Fruit fly (Drosophila melanogaster) whole organism, prepupa: ENCODE measurements around the gene Eip75B.

Experiments
- CG10631 ChIP-seq: fragments of 200-800 bp; sonication (Bioruptor generic); optimal IDR thresholded peaks from 2 replicates; lab custom pipeline; 2016; ENCODE audit warnings: missing biosample characterization, missing genetic modification characterization
- CG10669 ChIP-seq: fragments of 200-800 bp; sonication (Bioruptor generic); optimal IDR thresholded peaks from 3 replicates; lab custom pipeline; 2018; ENCODE audit warnings: missing biosample characterization, mild to moderate bottlenecking, missing genetic modification characterization, moderate library complexity
- CG11294 ChIP-seq: fragments of 200-800 bp; sonication (Bioruptor generic); IDR thresholded peaks from 2 replicates; pipeline ENCODE4 v1.3.6; 2022; ENCODE audit warnings: missing biosample characterization, missing genetic modification characterization
- CG15336 ChIP-seq: fragments of 200-800 bp; sonication (Bioruptor generic); IDR thresholded peaks from 2 replicates; pipeline ENCODE4 v1.3.6; 2022; ENCODE audit warnings: missing biosample characterization, missing genetic modification characterization
- CG1621 ChIP-seq: fragments of 200-800 bp; sonication (Bioruptor generic); optimal IDR thresholded peaks from 3 replicates; lab custom pipeline; 2018; ENCODE audit warnings: missing biosample characterization, mild to moderate bottlenecking, missing genetic modification characterization
- CG3032 ChIP-seq: fragments of 200-800 bp; optimal IDR thresholded peaks from 2 replicates; lab custom pipeline; 2019; ENCODE audit warnings: missing biosample characterization, mild to moderate bottlenecking, missing genetic modification characterization, moderate library complexity
- CG31627 ChIP-seq: fragments of 200-800 bp; sonication (Bioruptor generic); optimal IDR thresholded peaks from 3 replicates; lab custom pipeline; 2016; ENCODE audit warnings: missing biosample characterization, missing genetic modification characterization
- CG4318 ChIP-seq: fragments of 200-800 bp; sonication (Bioruptor generic); optimal IDR thresholded peaks from 3 replicates; lab custom pipeline; 2017; ENCODE audit warnings: missing biosample characterization, mild to moderate bottlenecking, missing genetic modification characterization
- CG6808 ChIP-seq: fragments of 200-800 bp; sonication (Bioruptor generic); optimal IDR thresholded peaks from 3 replicates; lab custom pipeline; 2017; ENCODE audit warnings: missing biosample characterization, missing genetic modification characterization, mild to moderate bottlenecking, moderate library complexity, missing genetic modification reagents
- CG7368 ChIP-seq: fragments of 200-800 bp; sonication (Bioruptor generic); optimal IDR thresholded peaks from 3 replicates; lab custom pipeline; 2016; ENCODE audit warnings: missing biosample characterization, missing genetic modification characterization
- CG8119 ChIP-seq: fragments of 200-800 bp; sonication (Bioruptor generic); IDR thresholded peaks from 3 replicates; pipeline ENCODE4 v1.3.6; 2022; ENCODE audit warnings: missing biosample characterization, missing genetic modification characterization
- CG8632 ChIP-seq: fragments of 200-800 bp; sonication (Bioruptor generic); optimal IDR thresholded peaks from 3 replicates; lab custom pipeline; 2016; ENCODE audit warnings: missing biosample characterization, missing genetic modification characterization
- Eip75B ChIP-seq: fragments of 200-800 bp; sonication (Bioruptor generic); optimal IDR thresholded peaks from 3 replicates; lab custom pipeline; 2016; ENCODE audit warnings: missing biosample characterization, missing genetic modification characterization
- Eip78C ChIP-seq: fragments of 200-800 bp; sonication (Bioruptor generic); peaks from one replicate; lab custom pipeline; 2016; ENCODE audit warnings: missing biosample characterization, missing genetic modification characterization
- Eip93F ChIP-seq: fragments of 200-800 bp; sonication (Bioruptor generic); optimal IDR thresholded peaks from 2 replicates; lab custom pipeline; 2016; ENCODE audit warnings: missing biosample characterization, mild to moderate bottlenecking, missing genetic modification characterization
- Ets21C ChIP-seq: fragments of 200-800 bp; sonication (Bioruptor generic); optimal IDR thresholded peaks from 3 replicates; lab custom pipeline; 2016; ENCODE audit warnings: missing biosample characterization, missing genetic modification characterization
- Ets96B ChIP-seq: fragments of 200-800 bp; optimal IDR thresholded peaks from 2 replicates; lab custom pipeline; 2019; ENCODE audit warnings: missing biosample characterization, mild to moderate bottlenecking, missing genetic modification characterization, moderate library complexity
- Gug ChIP-seq: fragments of 200-800 bp; sonication (Bioruptor generic); IDR thresholded peaks from 2 replicates; pipeline ENCODE4 v1.3.6; 2022; ENCODE audit warnings: missing biosample characterization, missing genetic modification characterization
- Hr38 ChIP-seq: sonication (Bioruptor generic); optimal IDR thresholded peaks from 2 replicates; lab custom pipeline; 2016; ENCODE audit warnings: missing biosample characterization, missing genetic modification characterization
- Hr39 ChIP-seq: fragments of 200-800 bp; sonication (Bioruptor generic); optimal IDR thresholded peaks from 2 replicates; lab custom pipeline; 2016; ENCODE audit warnings: missing biosample characterization, missing genetic modification characterization
- Lpt ChIP-seq: fragments of 200-800 bp; sonication (Bioruptor generic); optimal IDR thresholded peaks from 3 replicates; lab custom pipeline; 2016; ENCODE audit warnings: missing biosample characterization, missing genetic modification characterization
- OdsH ChIP-seq: fragments of 200-800 bp; sonication (Bioruptor generic); optimal IDR thresholded peaks from 3 replicates; lab custom pipeline; 2016; ENCODE audit warnings: missing biosample characterization, missing genetic modification characterization
- Smox ChIP-seq: fragments of 200-800 bp; sonication (Bioruptor generic); optimal IDR thresholded peaks from 3 replicates; lab custom pipeline; 2016; ENCODE audit warnings: missing biosample characterization, missing genetic modification characterization
- Sox102F ChIP-seq: fragments of 200-800 bp; sonication (Bioruptor generic); optimal IDR thresholded peaks from 2 replicates; lab custom pipeline; 2016; ENCODE audit warnings: missing biosample characterization, mild to moderate bottlenecking, missing genetic modification characterization
- Sox14 ChIP-seq: fragments of 200-800 bp; sonication (Bioruptor generic); optimal IDR thresholded peaks from 3 replicates; lab custom pipeline; 2016; ENCODE audit warnings: missing biosample characterization, missing genetic modification characterization
- Sox15 ChIP-seq: fragments of 200-800 bp; sonication (Bioruptor generic); optimal IDR thresholded peaks from 3 replicates; lab custom pipeline; 2016; ENCODE audit warnings: missing biosample characterization, missing genetic modification characterization
- achi ChIP-seq: fragments of 200-800 bp; sonication (Bioruptor generic); optimal IDR thresholded peaks from 3 replicates; lab custom pipeline; 2016; ENCODE audit warnings: missing biosample characterization, missing genetic modification characterization
- eg ChIP-seq: fragments of 200-800 bp; sonication (Bioruptor generic); IDR thresholded peaks from 3 replicates; pipeline ENCODE4 v1.3.6; 2022; ENCODE audit warnings: missing biosample characterization, missing genetic modification characterization
- esn ChIP-seq: fragments of 200-800 bp; sonication (Bioruptor generic); optimal IDR thresholded peaks from 2 replicates; lab custom pipeline; 2016; ENCODE audit warnings: missing biosample characterization, mild to moderate bottlenecking, missing genetic modification characterization, moderate library complexity
- fd59A ChIP-seq: fragments of 200-800 bp; sonication (Bioruptor generic); optimal IDR thresholded peaks from 2 replicates; lab custom pipeline; 2017; ENCODE audit warnings: missing biosample characterization, mild to moderate bottlenecking, missing genetic modification characterization, missing genetic modification reagents
- fd85E ChIP-seq: fragments of 200-800 bp; sonication (Bioruptor generic); optimal IDR thresholded peaks from 3 replicates; lab custom pipeline; 2016; ENCODE audit warnings: missing biosample characterization, missing genetic modification characterization
- fkh ChIP-seq: fragments of 200-800 bp; sonication (Bioruptor generic); optimal IDR thresholded peaks from 3 replicates; lab custom pipeline; 2017; ENCODE audit warnings: missing biosample characterization, mild to moderate bottlenecking, missing genetic modification characterization, moderate library complexity
- net ChIP-seq: fragments of 200-800 bp; sonication (Bioruptor generic); optimal IDR thresholded peaks from 3 replicates; lab custom pipeline; 2016; ENCODE audit warnings: missing biosample characterization, missing genetic modification characterization
- salr ChIP-seq, 2 experiments: fragments of 200-800 bp; sonication (Bioruptor generic); optimal IDR thresholded peaks; 3 replicates each; lab custom pipeline; 2016 to 2018; ENCODE audit warnings: missing biosample characterization in 2 of 2, missing genetic modification characterization in 2 of 2, mild to moderate bottlenecking in 1 of 2
- ss ChIP-seq, 2 experiments: fragments of 200-800 bp; sonication (Bioruptor generic); optimal IDR thresholded peaks; 2 replicates in 1 of 2; 3 replicates in 1 of 2; lab custom pipeline; 2017 to 2018; ENCODE audit warnings: mild to moderate bottlenecking in 2 of 2, missing biosample characterization in 2 of 2, missing genetic modification characterization in 2 of 2, moderate library complexity in 1 of 2
- svp ChIP-seq: fragments of 200-800 bp; sonication (Bioruptor generic); peaks from one replicate; lab custom pipeline; 2016; ENCODE audit warnings: missing biosample characterization, missing genetic modification characterization
- topi ChIP-seq: fragments of 200-800 bp; sonication (Bioruptor generic); optimal IDR thresholded peaks from 3 replicates; lab custom pipeline; 2016; ENCODE audit warnings: missing biosample characterization, missing genetic modification characterization

Eip75B gene

DNA sequence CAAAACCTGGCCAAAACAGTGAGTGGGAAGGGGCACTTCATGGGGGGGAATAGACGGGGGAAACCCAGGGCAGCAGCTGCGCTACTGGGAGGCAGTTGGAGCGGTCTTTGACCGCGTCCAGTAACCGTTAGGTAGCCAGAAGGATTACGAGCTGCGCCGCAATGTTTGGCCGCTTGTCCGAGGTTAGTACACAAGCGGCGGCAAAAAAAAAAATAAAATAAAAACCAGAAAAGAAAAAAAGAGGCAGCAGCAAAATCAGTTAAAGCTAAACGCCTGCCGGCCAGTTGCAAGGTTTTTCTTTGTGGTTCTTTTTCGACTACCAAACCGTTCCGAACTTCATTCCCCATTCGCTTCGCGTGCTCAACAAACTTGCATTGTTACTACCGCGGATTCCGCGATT lies 79.4 kb downstream of the Eip75B start (continued):
- TF ChIP-seq CG1621 (no peak), CG10631 (GFP tag; lab: Kevin White, UChicago) (no peak), CG7368 (GFP tag; lab: Kevin White, UChicago) (no peak), Eip75B (no peak), ss (GFP tag; optimal IDR thresholded peaks at IDR 0.05; lab: Kevin White, UChicago) (no peak), Lpt (GFP tag; lab: Kevin White, UChicago) (no peak), fd85E (GFP tag; lab: Kevin White, UChicago) (no peak), Ets96B (no peak), CG6808 (GFP tag; lab: Kevin White, UChicago) (no peak), Sox15 (GFP tag; lab: Kevin White, UChicago) (no peak), Eip78C (GFP tag; lab: Kevin White, UChicago) (peak; percentile 49), Sox14 (GFP tag; lab: Kevin White, UChicago) (no peak), Sox102F (peak; percentile 4), CG31627 (no peak), Smox (GFP tag; lab: Kevin White, UChicago) (no peak), Hr39 (no peak), net (GFP tag; lab: Kevin White, UChicago) (no peak), achi (GFP tag; lab: Kevin White, UChicago) (no peak), Gug (GFP tag; lab: Robert Waterston, UW) (no peak), Eip93F (no peak), fkh (GFP tag; lab: Kevin White, UChicago) (no peak), Ets21C (GFP tag; lab: Kevin White, UChicago) (no peak), svp (no peak), topi (GFP tag; lab: Kevin White, UChicago) (no peak), Hr38 (GFP tag; lab: Kevin White, UChicago) (no peak)

DNA sequence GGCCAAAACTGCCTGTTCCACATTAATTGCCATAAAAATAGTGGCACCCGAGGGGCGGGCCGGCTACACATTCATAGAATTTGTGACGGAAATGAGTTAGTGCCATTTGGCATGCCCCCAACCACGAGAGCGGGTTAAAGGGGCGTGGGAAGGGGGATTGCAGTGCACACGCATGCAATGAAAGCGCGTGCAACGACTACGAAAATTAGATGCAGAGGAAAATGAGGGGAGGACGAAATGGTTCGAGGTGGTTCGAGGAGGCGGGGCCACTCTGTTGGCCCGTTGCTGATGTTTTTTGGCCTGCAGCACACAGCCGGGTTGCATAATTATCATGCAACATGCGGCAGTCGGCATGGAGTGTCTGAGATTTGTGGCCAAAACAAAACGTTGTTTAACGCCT lies 80.5 kb downstream of the Eip75B start:
- TF ChIP-seq Eip78C (GFP tag; lab: Kevin White, UChicago) (peak; percentile 51), CG15336 (GFP tag; lab: Robert Waterston, UW) (0 out of 2 replicates have a peak, but pooled peaks have one; percentile 21), Ets21C (GFP tag; lab: Kevin White, UChicago) (no peak), CG8119 (GFP tag; lab: Robert Waterston, UW) (peak; percentile 43; the same call in 1 of the 3 replicates), Lpt (GFP tag; lab: Kevin White, UChicago) (peak; percentile 22)

DNA sequence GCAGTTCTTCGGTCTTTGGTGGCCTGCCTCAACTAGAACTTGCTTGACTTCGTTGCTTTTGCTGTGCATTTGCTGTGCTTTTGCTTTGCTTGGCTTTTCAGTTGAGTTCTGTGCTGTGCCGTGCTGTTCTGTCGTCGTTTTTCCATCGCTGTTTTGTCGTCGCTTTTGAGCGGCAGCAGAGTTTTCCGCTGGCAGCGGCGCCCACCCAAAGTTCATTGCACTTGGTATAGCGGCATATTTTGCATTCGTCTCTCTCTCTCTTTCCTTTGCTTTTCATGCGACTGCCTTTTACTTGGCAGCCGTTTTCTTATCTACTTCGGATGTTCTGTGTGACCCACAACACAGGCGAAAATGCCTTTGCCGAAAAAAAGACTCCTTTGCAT lies 83.0 kb downstream of the Eip75B start:
- TF ChIP-seq Hr39 (no peak), CG10669 (GFP tag; lab: Kevin White, UChicago) (no peak), ss (GFP tag; optimal IDR thresholded peaks at IDR 0.05; lab: Kevin White, UChicago) (no peak), fd59A (GFP tag; lab: Kevin White, UChicago) (no peak), CG4318 (GFP tag; lab: Kevin White, UChicago) (no peak), Eip78C (GFP tag; lab: Kevin White, UChicago) (no peak), esn (GFP tag; lab: Kevin White, UChicago) (no peak), CG8632 (GFP tag; lab: Kevin White, UChicago) (no peak), Ets96B (no peak), salr (GFP tag; optimal IDR thresholded peaks at IDR 0.05; lab: Kevin White, UChicago) (no peak), CG10631 (GFP tag; lab: Kevin White, UChicago) (no peak), OdsH (GFP tag; lab: Kevin White, UChicago) (no peak), CG11294 (GFP tag; lab: Robert Waterston, UW) (no peak), CG3032 (tag; lab: Kevin White, UChicago) (no peak), eg (peak; percentile 37; the same call in 1 of the 3 replicates), svp (peak; percentile 93)
- TF ChIP-seq, all 60 proteins: peak for 2
